Worm (Caenorhabditis elegans): ENCODE measurements around the gene fbxa-142.

- TF ChIP-seq ztf-29 (GFP tag; IDR thresholded peaks at IDR 0.05) (no peak), flt-1 (GFP tag; IDR thresholded peaks at IDR 0.05) (no peak), med-1 (GFP tag; optimal IDR thresholded peaks at IDR 0.05; ENCODE audit: insufficient read depth) (no peak), ztf-23 (GFP tag; IDR thresholded peaks at IDR 0.05) (no peak), cog-1 (tag; optimal IDR thresholded peaks at IDR 0.05) (no peak)
Observed at ce11 chrV:16120499-16120898, 10.7 kb downstream of the fbxa-142 start.

All from whole organism, midembryonic.